Fruit fly (Drosophila melanogaster) whole organism, embryonic: ENCODE data around the gene Pex14.

Source experiments
- Abd-B ChIP-seq: fragments of 200-800 bp; sonication (Bioruptor generic); optimal IDR thresholded peaks from 2 replicates; lab custom pipeline; 2018; ENCODE audit warnings: missing biosample characterization, mild to moderate bottlenecking, missing genetic modification characterization, moderate library complexity
- Bteb2 ChIP-seq: fragments of 200-800 bp; sonication (Bioruptor generic); optimal IDR thresholded peaks from 2 replicates; lab custom pipeline; 2016; ENCODE audit warnings: missing biosample characterization, missing genetic modification characterization
- CG11085 ChIP-seq: fragments of 200-800 bp; sonication (Bioruptor generic); IDR thresholded peaks from 2 replicates; pipeline ENCODE4 v1.3.6; 2022; ENCODE audit warnings: missing biosample characterization, missing genetic modification characterization
- CG11504 ChIP-seq: fragments of 200-800 bp; sonication (Bioruptor generic); optimal IDR thresholded peaks from 3 replicates; lab custom pipeline; 2019; ENCODE audit warnings: missing biosample characterization, mild to moderate bottlenecking, missing genetic modification characterization, moderate library complexity
- CG13296 ChIP-seq: fragments of 200-800 bp; sonication (Bioruptor generic); optimal IDR thresholded peaks from 3 replicates; lab custom pipeline; 2018; ENCODE audit warnings: missing biosample characterization, mild to moderate bottlenecking, missing genetic modification characterization
- CG13894 ChIP-seq: fragments of 200-800 bp; sonication (Bioruptor generic); optimal IDR thresholded peaks from 3 replicates; lab custom pipeline; 2018; ENCODE audit warnings: missing biosample characterization, mild to moderate bottlenecking, missing genetic modification characterization, moderate library complexity
- CG14050 ChIP-seq: fragments of 200-800 bp; sonication (Bioruptor generic); IDR thresholded peaks from 3 replicates; pipeline ENCODE4 v1.3.6; 2022; ENCODE audit warnings: missing biosample characterization, missing genetic modification characterization
- CG14441 ChIP-seq: fragments of 200-800 bp; sonication (Bioruptor generic); IDR thresholded peaks from 2 replicates; pipeline ENCODE4 v1.3.6; 2022; ENCODE audit warnings: missing biosample characterization, missing genetic modification characterization
- CG14860 ChIP-seq: fragments of 200-800 bp; sonication (Bioruptor generic); IDR thresholded peaks from 3 replicates; pipeline ENCODE4 v1.3.6; 2022; ENCODE audit warnings: missing biosample characterization, missing genetic modification characterization; ENCODE audit not compliant: partially characterized antibody
- CG14965 ChIP-seq: fragments of 200-800 bp; sonication (Bioruptor generic); optimal IDR thresholded peaks from 2 replicates; lab custom pipeline; 2016; ENCODE audit warnings: missing biosample characterization, missing genetic modification characterization, borderline replicate concordance
- CG15514 ChIP-seq: fragments of 200-800 bp; sonication (Bioruptor generic); optimal IDR thresholded peaks from 3 replicates; lab custom pipeline; 2017; ENCODE audit warnings: missing biosample characterization, missing genetic modification characterization, mild to moderate bottlenecking, moderate library complexity, missing genetic modification reagents
- CG1647 ChIP-seq: fragments of 200-800 bp; sonication (Bioruptor generic); optimal IDR thresholded peaks from 3 replicates; lab custom pipeline; 2016; ENCODE audit warnings: missing biosample characterization, missing genetic modification characterization
- CG17359 ChIP-seq: fragments of 200-800 bp; sonication (Bioruptor generic); optimal IDR thresholded peaks from 3 replicates; lab custom pipeline; 2018; ENCODE audit warnings: missing biosample characterization, mild to moderate bottlenecking, missing genetic modification characterization, moderate library complexity
- CG1832 ChIP-seq: fragments of 200-800 bp; sonication (Bioruptor generic); optimal IDR thresholded peaks from 2 replicates; lab custom pipeline; 2017; ENCODE audit warnings: missing biosample characterization, mild to moderate bottlenecking, missing genetic modification characterization, inconsistent platforms
- CG30020 ChIP-seq: fragments of 200-800 bp; optimal IDR thresholded peaks from 2 replicates; lab custom pipeline; 2019; ENCODE audit warnings: missing biosample characterization, mild to moderate bottlenecking, missing genetic modification characterization, moderate library complexity
- CG3065 ChIP-seq: fragments of 200-800 bp; sonication (Bioruptor generic); optimal IDR thresholded peaks from 2 replicates; lab custom pipeline; 2016; ENCODE audit warnings: missing biosample characterization, missing genetic modification characterization
- CG31388 ChIP-seq: fragments of 200-800 bp; sonication (Bioruptor generic); optimal IDR thresholded peaks from 2 replicates; lab custom pipeline; 2016; ENCODE audit warnings: missing biosample characterization, missing genetic modification characterization
- CG32772 ChIP-seq: fragments of 200-800 bp; sonication (Bioruptor generic); IDR thresholded peaks from 2 replicates; pipeline ENCODE4 v1.3.6; 2022; ENCODE audit warnings: missing biosample characterization, missing genetic modification characterization
- CG8290 ChIP-seq, 3 experiments: fragments of 200-800 bp; sonication (Bioruptor generic); optimal IDR thresholded peaks; 2 replicates each; lab custom pipeline; 2016 to 2019; ENCODE audit warnings: missing biosample characterization in 3 of 3, missing genetic modification characterization in 3 of 3, mild to moderate bottlenecking in 2 of 3, moderate library complexity in 1 of 3
- CG9876 ChIP-seq: fragments of 200-800 bp; sonication (Bioruptor generic); optimal IDR thresholded peaks from 2 replicates; lab custom pipeline; 2016; ENCODE audit warnings: missing biosample characterization, missing genetic modification characterization
- Chrac-16 ChIP-seq: fragments of 200-800 bp; sonication (Bioruptor generic); optimal IDR thresholded peaks from 3 replicates; lab custom pipeline; 2016; ENCODE audit warnings: missing biosample characterization, missing genetic modification characterization
- CoRest ChIP-seq: fragments of 200-800 bp; sonication (Bioruptor generic); optimal IDR thresholded peaks from 3 replicates; lab custom pipeline; 2018; ENCODE audit warnings: missing biosample characterization, mild to moderate bottlenecking, missing genetic modification characterization, moderate library complexity
- Fer3 ChIP-seq: fragments of 200-800 bp; sonication (Bioruptor generic); optimal IDR thresholded peaks from 2 replicates; lab custom pipeline; 2018; ENCODE audit warnings: missing biosample characterization, mild to moderate bottlenecking, missing genetic modification characterization, moderate library complexity
- Gug ChIP-seq: fragments of 200-800 bp; sonication (Bioruptor generic); IDR thresholded peaks from 4 replicates; pipeline ENCODE4 v1.3.6; 2022; ENCODE audit warnings: missing biosample characterization, missing genetic modification characterization
- Opbp ChIP-seq: fragments of 200-800 bp; sonication (Bioruptor generic); IDR thresholded peaks from 3 replicates; pipeline ENCODE4 v1.3.6; 2022; ENCODE audit warnings: missing biosample characterization, missing genetic modification characterization; ENCODE audit not compliant: partially characterized antibody
- amos ChIP-seq: fragments of 200-800 bp; sonication (Bioruptor generic); IDR thresholded peaks from 2 replicates; pipeline ENCODE4 v1.3.6; 2022; ENCODE audit warnings: missing biosample characterization, missing genetic modification characterization; ENCODE audit not compliant: partially characterized antibody
- bcd ChIP-seq: fragments of 200-800 bp; sonication (Bioruptor generic); optimal IDR thresholded peaks from 2 replicates; lab custom pipeline; 2017; ENCODE audit warnings: missing biosample characterization, mild to moderate bottlenecking, missing genetic modification characterization
- cad ChIP-seq: fragments of >200 bp; optimal IDR thresholded peaks from 2 replicates; lab custom pipeline; 2017; ENCODE audit warnings: missing biosample characterization, missing genetic modification characterization
- chif ChIP-seq, 2 experiments: fragments of 200-800 bp; sonication (Bioruptor generic); optimal IDR thresholded peaks; 3 replicates each; lab custom pipeline; 2016; ENCODE audit warnings: missing biosample characterization in 2 of 2, missing genetic modification characterization in 2 of 2
- croc ChIP-seq: fragments of 200-800 bp; sonication (Bioruptor generic); conservative IDR thresholded peaks from 3 replicates; pipeline ENCODE4 v1.3.6; 2022; ENCODE audit warnings: missing biosample characterization, missing genetic modification characterization
- dan ChIP-seq: fragments of 200-800 bp; sonication (Bioruptor generic); IDR thresholded peaks from 2 replicates; pipeline ENCODE4 v1.3.6; 2022; ENCODE audit warnings: missing biosample characterization, missing genetic modification characterization
- ems ChIP-seq: fragments of 200-800 bp; sonication (Bioruptor generic); optimal IDR thresholded peaks from 3 replicates; lab custom pipeline; 2016; ENCODE audit warnings: missing biosample characterization, missing genetic modification characterization
- en ChIP-seq: fragments of 200-800 bp; sonication (Bioruptor generic); optimal IDR thresholded peaks from 2 replicates; lab custom pipeline; 2016; ENCODE audit warnings: missing biosample characterization, missing genetic modification characterization
- gem ChIP-seq: fragments of 200-800 bp; sonication (Bioruptor generic); optimal IDR thresholded peaks from 2 replicates; lab custom pipeline; 2019; ENCODE audit warnings: missing biosample characterization, mild to moderate bottlenecking, missing genetic modification characterization, moderate library complexity
- lola ChIP-seq, 3 experiments: fragments of >200 bp in 2 of 3; fragments of 200-800 bp in 1 of 3; sonication (Bioruptor generic) in 1 of 3; optimal IDR thresholded peaks; 2 replicates each; lab custom pipeline; 2017 to 2019; ENCODE audit warnings: missing biosample characterization in 3 of 3, missing genetic modification characterization in 3 of 3, mild to moderate bottlenecking in 1 of 3, moderate library complexity in 1 of 3
- lov ChIP-seq, 2 experiments: fragments of 200-800 bp in 1 of 2; fragments of >200 bp in 1 of 2; sonication (Bioruptor generic) in 1 of 2; IDR thresholded peaks in 1 of 2; optimal IDR thresholded peaks in 1 of 2; 2 replicates in 1 of 2; 3 replicates in 1 of 2; pipeline versions ENCODE4 v1.3.6 to Lab custom; 2017 to 2022; ENCODE audit warnings: missing biosample characterization in 1 of 2, missing genetic modification characterization in 1 of 2
- mirr ChIP-seq: fragments of 200-800 bp; sonication (Bioruptor generic); optimal IDR thresholded peaks from 3 replicates; lab custom pipeline; 2018; ENCODE audit warnings: missing biosample characterization, mild to moderate bottlenecking, missing genetic modification characterization
- nau ChIP-seq: fragments of 200-800 bp; sonication (Bioruptor generic); optimal IDR thresholded peaks from 3 replicates; lab custom pipeline; 2017; ENCODE audit warnings: missing biosample characterization, mild to moderate bottlenecking, missing genetic modification characterization, missing genetic modification reagents
- p53 ChIP-seq: fragments of 200-800 bp; sonication (Bioruptor generic); optimal IDR thresholded peaks from 2 replicates; lab custom pipeline; 2016; ENCODE audit warnings: missing biosample characterization, missing genetic modification characterization
- phol ChIP-seq: fragments of 200-800 bp; sonication (Bioruptor generic); optimal IDR thresholded peaks from 3 replicates; lab custom pipeline; 2018; ENCODE audit warnings: missing biosample characterization, mild to moderate bottlenecking, missing genetic modification characterization, moderate library complexity
- sisA ChIP-seq: fragments of 200-800 bp; sonication (Bioruptor generic); IDR thresholded peaks from 2 replicates; pipeline ENCODE4 v1.3.6; 2022; ENCODE audit warnings: missing biosample characterization, missing genetic modification characterization
- so ChIP-seq: fragments of 200-800 bp; sonication (Bioruptor generic); IDR thresholded peaks from 3 replicates; pipeline ENCODE4 v1.3.6; 2022; ENCODE audit warnings: missing biosample characterization, missing genetic modification characterization
- stc ChIP-seq: fragments of 200-800 bp; sonication (Bioruptor generic); IDR thresholded peaks from 2 replicates; pipeline ENCODE4 v1.3.6; 2022; ENCODE audit warnings: missing biosample characterization, missing genetic modification characterization
- tgo ChIP-seq: fragments of 200-800 bp; sonication (Bioruptor generic); IDR thresholded peaks from 3 replicates; pipeline ENCODE4 v1.3.6; 2022; ENCODE audit warnings: missing biosample characterization, missing genetic modification characterization
- vvl ChIP-seq: fragments of 200-800 bp; sonication (Bioruptor generic); IDR thresholded peaks from 2 replicates; pipeline ENCODE4 v1.3.6; 2022; ENCODE audit warnings: missing biosample characterization, missing genetic modification characterization
- wdn ChIP-seq: fragments of 200-800 bp; sonication (Bioruptor generic); IDR thresholded peaks from 2 replicates; pipeline ENCODE4 v1.3.6; 2022; ENCODE audit warnings: missing biosample characterization, missing genetic modification characterization
- wor ChIP-seq: fragments of 200-800 bp; sonication (Bioruptor generic); IDR thresholded peaks from 2 replicates; pipeline ENCODE4 v1.3.6; 2022; ENCODE audit warnings: missing biosample characterization, missing genetic modification characterization
- yki ChIP-seq: fragments of >200 bp; optimal IDR thresholded peaks from 3 replicates; lab custom pipeline; 2018
- zen2 ChIP-seq: fragments of 200-800 bp; sonication (Bioruptor generic); IDR thresholded peaks from 3 replicates; pipeline ENCODE4 v1.3.6; 2022; ENCODE audit warnings: missing biosample characterization, missing genetic modification characterization; ENCODE audit not compliant: partially characterized antibody

Pex14 gene

DNA sequence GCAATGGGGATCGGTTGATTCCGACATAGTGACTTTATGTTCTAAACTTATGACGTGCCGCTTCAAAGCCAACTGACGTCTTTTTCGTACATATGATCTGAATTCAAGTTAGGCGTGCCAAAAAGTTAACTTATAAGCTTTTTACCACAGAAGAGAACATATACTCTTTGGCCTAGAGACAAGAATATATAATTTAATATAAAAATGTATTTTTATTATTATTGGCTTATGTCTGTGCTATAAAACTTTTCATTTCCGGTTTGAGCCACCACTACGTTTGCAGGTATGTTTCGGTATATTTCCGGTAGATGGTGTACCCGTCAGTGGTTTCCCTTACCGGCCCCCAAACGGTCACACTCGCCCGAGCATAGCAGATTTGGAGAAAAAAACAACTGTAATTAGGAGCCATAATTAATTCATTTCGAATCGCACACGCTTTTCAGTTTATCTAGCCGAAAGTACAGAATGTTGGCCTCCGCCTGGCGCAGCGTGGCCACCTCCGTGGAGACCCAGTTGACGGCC lies 19.8 kb downstream of the Pex14 start, which contains the start of the genes CG3698 and tzn (continued):
- TF ChIP-seq wdn (peak; percentile 87), so (GFP tag; lab: Robert Waterston, UW) (peak; percentile 89; the same call in 2 of the 3 replicates), phol (tag; lab: Kevin White, UChicago) (peak; percentile 94), en (GFP tag; lab: Kevin White, UChicago) (peak; percentile 85), vvl (GFP tag; lab: Robert Waterston, UW) (peak; percentile 97), CG31388 (GFP tag; lab: Kevin White, UChicago) (peak; percentile 77), Opbp (0 out of 3 replicates have a peak, but pooled peaks have one; percentile 9), croc (peak; percentile 85), CG1832 (GFP tag; lab: Kevin White, UChicago) (no peak), CG14050 (peak; percentile 91), CG30020 (peak; percentile 66), gem (tag; lab: Kevin White, UChicago) (no peak), p53 (GFP tag; lab: Kevin White, UChicago) (peak; percentile 82), Bteb2 (GFP tag; lab: Kevin White, UChicago) (peak; percentile 82), CG14965 (peak; percentile 40), CG32772 (GFP tag; lab: Robert Waterston, UW) (peak; percentile 92), Gug (GFP tag; lab: Robert Waterston, UW) (peak; percentile 69; the same call in 3 of the 4 replicates), CoRest (tag; lab: Kevin White, UChicago) (peak; percentile 89), stc (GFP tag; lab: Robert Waterston, UW) (peak; percentile 91), CG14860 (GFP tag; lab: Robert Waterston, UW) (0 out of 3 replicates have a peak, but pooled peaks have one; percentile 29), wor (GFP tag; lab: Robert Waterston, UW) (peak; percentile 75), tgo (GFP tag; lab: Robert Waterston, UW) (peak; percentile 92), dan (GFP tag; lab: Robert Waterston, UW) (no peak), lola (GFP tag; optimal IDR thresholded peaks at IDR 0.05; lab: Kevin White, UChicago) (peak in 1 of 3 experiments; percentile 75), sisA (GFP tag; lab: Robert Waterston, UW) (peak; percentile 85), chif (GFP tag; optimal IDR thresholded peaks at IDR 0.05; lab: Kevin White, UChicago) (peak; percentile 79 to 87), CG8290 (GFP tag; optimal IDR thresholded peaks at IDR 0.05; lab: Kevin White, UChicago) (peak; percentile 95), CG8290 (tag; optimal IDR thresholded peaks at IDR 0.05; lab: Kevin White, UChicago) (peak in 1 of 2 experiments; percentile 91), bcd (GFP tag; lab: Kevin White, UChicago) (peak; percentile 98), ems (peak; percentile 82), zen2 (GFP tag; lab: Robert Waterston, UW) (no peak), mirr (peak; percentile 93), CG17359 (tag; lab: Kevin White, UChicago) (peak; percentile 93), CG15514 (peak; percentile 94), CG14441 (GFP tag; lab: Robert Waterston, UW) (peak; percentile 89), CG11504 (tag; lab: Kevin White, UChicago) (no peak), CG13296 (GFP tag; lab: Kevin White, UChicago) (peak; percentile 94), cad (no peak), amos (GFP tag; lab: Robert Waterston, UW) (no peak), Fer3 (tag; lab: Kevin White, UChicago) (peak; percentile 92), yki (lab: Kevin White, UChicago) (no peak), CG11085 (GFP tag; lab: Robert Waterston, UW) (peak; percentile 96), CG13894 (tag; lab: Kevin White, UChicago) (no peak), lov (optimal IDR thresholded peaks at IDR 0.05; lab: Kevin White, UChicago) (no peak), lov (GFP tag; IDR thresholded peaks at IDR 0.05; lab: Robert Waterston, UW) (peak; percentile 97), CG3065 (peak; percentile 90), Abd-B (peak; percentile 93), CG9876 (peak; percentile 95), CG1647 (GFP tag; lab: Kevin White, UChicago) (peak; percentile 71), nau (GFP tag; lab: Kevin White, UChicago) (no peak), Chrac-16 (GFP tag; lab: Kevin White, UChicago) (peak; percentile 77)
